Worm (Caenorhabditis elegans) whole organism, late embryonic: ENCODE results near the gene vab-9.

ENCODE experiments used
- F13H6.1 ChIP-seq: sonication (generic microtip); optimal IDR thresholded peaks from 2 replicates; lab custom pipeline; 2016; ENCODE audit warnings: missing genetic modification characterization, missing compliant biosample characterization
- K09A11.1 ChIP-seq: sonication (generic microtip); optimal IDR thresholded peaks from 2 replicates; lab custom pipeline; 2017; ENCODE audit warnings: antibody characterized with exemption, mild to moderate bottlenecking, missing genetic modification characterization, missing compliant biosample characterization; ENCODE audit not compliant: insufficient read depth
- ahr-1 ChIP-seq: sonication (generic microtip); optimal IDR thresholded peaks from 2 replicates; lab custom pipeline; 2016; ENCODE audit warnings: missing genetic modification characterization, missing compliant biosample characterization
- ama-1 ChIP-seq: fragments of 150-350 bp; optimal IDR thresholded peaks from 2 replicates; lab custom pipeline; 2014
- ceh-14 ChIP-seq: sonication (generic microtip); optimal IDR thresholded peaks from 2 replicates; lab custom pipeline; 2016; ENCODE audit warnings: missing genotype, missing genetic modification characterization, missing compliant biosample characterization
- ceh-18 ChIP-seq: sonication (generic microtip); optimal IDR thresholded peaks from 2 replicates; lab custom pipeline; 2016; ENCODE audit warnings: missing genetic modification characterization, missing compliant biosample characterization
- ceh-22 ChIP-seq: sonication (generic microtip); optimal IDR thresholded peaks from 2 replicates; lab custom pipeline; 2017; ENCODE audit warnings: missing biosample characterization, missing genetic modification characterization
- ceh-24 ChIP-seq: sonication (generic microtip); optimal IDR thresholded peaks from 2 replicates; lab custom pipeline; 2016; ENCODE audit warnings: mild to moderate bottlenecking, missing genetic modification characterization, missing compliant biosample characterization
- ceh-30 ChIP-seq: fragments of 150-350 bp; optimal IDR thresholded peaks from 2 replicates; lab custom pipeline; 2014; ENCODE audit warnings: missing biosample characterization, missing genetic modification characterization
- ceh-31 ChIP-seq: sonication (generic microtip); optimal IDR thresholded peaks from 2 replicates; lab custom pipeline; 2016; ENCODE audit warnings: missing genetic modification characterization, missing compliant biosample characterization
- ceh-48 ChIP-seq: sonication (generic microtip); optimal IDR thresholded peaks from 2 replicates; lab custom pipeline; 2016; ENCODE audit warnings: missing genetic modification characterization, inconsistent platforms, missing compliant biosample characterization
- ceh-6 ChIP-seq: fragments of 200-800 bp; sonication (Bioruptor generic); optimal IDR thresholded peaks from 2 replicates; lab custom pipeline; 2018; ENCODE audit warnings: mild to moderate bottlenecking, missing genetic modification characterization, missing compliant biosample characterization
- elt-4 ChIP-seq: sonication (generic microtip); optimal IDR thresholded peaks from 2 replicates; lab custom pipeline; 2016; ENCODE audit warnings: missing genetic modification characterization, missing compliant biosample characterization
- ets-4 ChIP-seq: sonication (generic microtip); optimal IDR thresholded peaks from 2 replicates; lab custom pipeline; 2016; ENCODE audit warnings: missing genetic modification characterization, missing compliant biosample characterization
- eyg-1 ChIP-seq: sonication (generic microtip); optimal IDR thresholded peaks from 2 replicates; lab custom pipeline; 2016; ENCODE audit warnings: missing genotype, missing genetic modification characterization, missing compliant biosample characterization
- fax-1 ChIP-seq: sonication (generic microtip); optimal IDR thresholded peaks from 2 replicates; lab custom pipeline; 2016; ENCODE audit warnings: missing genotype, missing genetic modification characterization, missing compliant biosample characterization
- fkh-10 ChIP-seq: fragments of 150-350 bp; optimal IDR thresholded peaks from 2 replicates; lab custom pipeline; 2014; ENCODE audit warnings: missing biosample characterization, missing genetic modification reagents, missing genetic modification characterization
- fkh-6 ChIP-seq: sonication (generic microtip); optimal IDR thresholded peaks from 2 replicates; lab custom pipeline; 2016; ENCODE audit warnings: missing genetic modification characterization, missing compliant biosample characterization
- hlh-15 ChIP-seq: sonication (generic microtip); optimal IDR thresholded peaks from 2 replicates; lab custom pipeline; 2016; ENCODE audit warnings: missing genetic modification characterization, missing compliant biosample characterization
- hlh-6 ChIP-seq: sonication (generic microtip); optimal IDR thresholded peaks from 2 replicates; lab custom pipeline; 2016; ENCODE audit warnings: missing genotype, missing genetic modification characterization, missing compliant biosample characterization
- hlh-8 ChIP-seq: sonication (generic microtip); optimal IDR thresholded peaks from 2 replicates; lab custom pipeline; 2016; ENCODE audit warnings: missing genotype, missing genetic modification characterization, missing compliant biosample characterization
- lim-6 ChIP-seq: sonication (generic microtip); optimal IDR thresholded peaks from 2 replicates; lab custom pipeline; 2016; ENCODE audit warnings: missing genetic modification characterization, missing compliant biosample characterization
- lin-11 ChIP-seq: fragments of 200-800 bp; sonication (Bioruptor generic); optimal IDR thresholded peaks from 2 replicates; lab custom pipeline; 2018; ENCODE audit warnings: mild to moderate bottlenecking, missing genetic modification characterization, missing compliant biosample characterization
- madf-2 ChIP-seq: sonication (generic microtip); optimal IDR thresholded peaks from 2 replicates; lab custom pipeline; 2017; ENCODE audit warnings: missing genetic modification characterization, missing compliant biosample characterization
- mec-3 ChIP-seq: sonication (generic microtip); optimal IDR thresholded peaks from 2 replicates; lab custom pipeline; 2016; ENCODE audit warnings: borderline replicate concordance, missing genetic modification characterization, missing compliant biosample characterization
- nfya-1 ChIP-seq: sonication (generic microtip); optimal IDR thresholded peaks from 2 replicates; lab custom pipeline; 2017; ENCODE audit warnings: missing genetic modification characterization, mild to moderate bottlenecking, missing compliant biosample characterization, antibody characterized with exemption, moderate library complexity
- nhr-11 ChIP-seq: fragments of 150-350 bp; optimal IDR thresholded peaks from 2 replicates; lab custom pipeline; 2014; ENCODE audit warnings: missing biosample characterization, missing genetic modification characterization
- nhr-232 ChIP-seq: sonication (generic microtip); optimal IDR thresholded peaks from 2 replicates; lab custom pipeline; 2016; ENCODE audit warnings: missing genetic modification characterization, missing compliant biosample characterization
- npax-4 ChIP-seq: sonication (generic microtip); optimal IDR thresholded peaks from 2 replicates; lab custom pipeline; 2016; ENCODE audit warnings: missing genetic modification characterization, missing compliant biosample characterization
- odd-2 ChIP-seq: sonication (generic microtip); optimal IDR thresholded peaks from 2 replicates; lab custom pipeline; 2017; ENCODE audit warnings: antibody characterized with exemption, mild to moderate bottlenecking, missing genetic modification characterization, missing compliant biosample characterization
- pag-3 ChIP-seq: sonication (generic microtip); optimal IDR thresholded peaks from 2 replicates; lab custom pipeline; 2016; ENCODE audit warnings: missing compliant biosample characterization, missing genetic modification characterization, borderline replicate concordance
- pax-1 ChIP-seq: fragments of 150-350 bp; optimal IDR thresholded peaks from 2 replicates; lab custom pipeline; 2014; ENCODE audit warnings: missing biosample characterization, missing genetic modification characterization
- pha-2 ChIP-seq: sonication (generic microtip); optimal IDR thresholded peaks from 2 replicates; lab custom pipeline; 2017; ENCODE audit warnings: mild to moderate bottlenecking, missing genetic modification characterization, missing compliant biosample characterization
- pqm-1 ChIP-seq: sonication (generic microtip); optimal IDR thresholded peaks from 2 replicates; lab custom pipeline; 2016; ENCODE audit warnings: missing genetic modification characterization, missing compliant biosample characterization
- pros-1 ChIP-seq: fragments of 150-350 bp; optimal IDR thresholded peaks from 2 replicates; lab custom pipeline; 2014; ENCODE audit warnings: missing biosample characterization, missing genetic modification reagents, missing genetic modification characterization
- ref-2 ChIP-seq: sonication (generic microtip); optimal IDR thresholded peaks from 2 replicates; lab custom pipeline; 2016; ENCODE audit warnings: missing genetic modification characterization, missing compliant biosample characterization
- rnt-1 ChIP-seq: sonication (generic microtip); optimal IDR thresholded peaks from 2 replicates; lab custom pipeline; 2016; ENCODE audit warnings: missing genetic modification characterization, missing compliant biosample characterization
- sdc-2 ChIP-seq: sonication (generic microtip); optimal IDR thresholded peaks from 2 replicates; lab custom pipeline; 2016; ENCODE audit warnings: missing genotype, missing genetic modification characterization, missing compliant biosample characterization
- tbx-2 ChIP-seq: sonication (generic microtip); optimal IDR thresholded peaks from 2 replicates; lab custom pipeline; 2016; ENCODE audit warnings: missing genetic modification characterization, missing compliant biosample characterization
- tbx-7 ChIP-seq: sonication (generic microtip); optimal IDR thresholded peaks from 2 replicates; lab custom pipeline; 2016; ENCODE audit warnings: missing genotype, missing genetic modification characterization, missing compliant biosample characterization
- ttx-3 ChIP-seq: sonication (generic microtip); optimal IDR thresholded peaks from 2 replicates; lab custom pipeline; 2016; ENCODE audit warnings: missing genetic modification reagents, missing genetic modification characterization, missing compliant biosample characterization

Gene vab-9

DNA sequence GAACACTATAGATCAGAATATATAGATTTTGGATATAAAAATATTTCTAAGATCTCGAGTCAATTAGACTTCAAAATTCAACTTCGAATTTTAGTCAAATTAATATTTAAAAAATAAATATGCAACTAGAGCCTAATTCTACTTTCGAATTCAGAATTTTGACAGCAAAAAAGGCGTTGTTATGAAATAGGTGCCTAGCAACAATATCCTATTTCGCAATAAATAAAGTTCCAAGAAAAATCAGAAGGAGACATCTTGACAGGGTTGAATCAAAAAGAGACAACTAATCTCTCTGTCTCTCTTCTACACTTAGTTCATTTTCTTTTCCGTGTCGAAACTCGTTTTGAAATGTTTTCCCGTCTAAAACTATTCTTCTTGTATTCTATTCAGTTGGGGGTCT, 37.9 kb upstream of the vab-9 start:
- TF ChIP-seq ama-1 (no peak), pag-3 (tag; lab: Kevin White, UChicago) (no peak), ceh-14 (tag; lab: Kevin White, UChicago) (no peak), F13H6.1 (no peak), ahr-1 (tag; lab: Kevin White, UChicago) (no peak), ceh-31 (tag; lab: Kevin White, UChicago) (no peak), ceh-6 (GFP tag; lab: Kevin White, UChicago) (no peak), fax-1 (no peak), nhr-11 (tag; lab: Kevin White, UChicago) (no peak), hlh-15 (tag; lab: Kevin White, UChicago) (no peak), npax-4 (tag; lab: Kevin White, UChicago) (no peak), rnt-1 (tag; lab: Kevin White, UChicago) (no peak), ceh-22 (tag; lab: Kevin White, UChicago) (no peak), ttx-3 (tag; lab: Kevin White, UChicago) (no peak), pros-1 (tag; lab: Kevin White, UChicago) (no peak), nfya-1 (tag; lab: Kevin White, UChicago) (no peak), ref-2 (tag; lab: Kevin White, UChicago) (no peak), ceh-48 (no peak), pha-2 (tag; lab: Kevin White, UChicago) (no peak), K09A11.1 (tag; lab: Kevin White, UChicago) (no peak)

- TF ChIP-seq sdc-2 (tag; lab: Kevin White, UChicago) (no peak), elt-4 (tag; lab: Kevin White, UChicago) (no peak), tbx-2 (tag; lab: Kevin White, UChicago) (no peak), ref-2 (tag; lab: Kevin White, UChicago) (no peak), lim-6 (tag; lab: Kevin White, UChicago) (no peak), mec-3 (no peak), ets-4 (tag; lab: Kevin White, UChicago) (no peak)
These were observed 33.3 kb upstream of the vab-9 start for ce11 chrII:8670835-8671234.

- TF ChIP-seq odd-2 (tag; lab: Kevin White, UChicago): no peak
- no peak for TF ChIP-seq sdc-2 (tag; lab: Kevin White, UChicago)
- no peak for TF ChIP-seq eyg-1 (tag; lab: Kevin White, UChicago)
- TF ChIP-seq hlh-6 (tag; lab: Kevin White, UChicago): no peak
- TF ChIP-seq ahr-1 (tag; lab: Kevin White, UChicago): no peak
- TF ChIP-seq nhr-11 (tag; lab: Kevin White, UChicago): no peak
- no peak for TF ChIP-seq pax-1 (tag; lab: Kevin White, UChicago)
- no peak for TF ChIP-seq K09A11.1 (tag; lab: Kevin White, UChicago)
- no peak for TF ChIP-seq tbx-7 (tag; lab: Kevin White, UChicago)
- TF ChIP-seq ceh-31 (tag; lab: Kevin White, UChicago): no peak
- no peak for TF ChIP-seq ceh-24 (tag; lab: Kevin White, UChicago)
- no peak for TF ChIP-seq madf-2 (tag; lab: Kevin White, UChicago)
- no peak for TF ChIP-seq fkh-6 (tag; lab: Kevin White, UChicago)
- no peak for TF ChIP-seq fkh-10 (GFP tag; lab: Kevin White, UChicago)
- TF ChIP-seq ceh-30 (tag; lab: Kevin White, UChicago): no peak
- TF ChIP-seq ceh-22 (tag; lab: Kevin White, UChicago): no peak
- no peak for TF ChIP-seq ref-2 (tag; lab: Kevin White, UChicago)
- TF ChIP-seq nhr-232: no peak
These were observed 31.4 kb upstream of the vab-9 start for ce11 chrII:8668871-8669270.

DNA sequence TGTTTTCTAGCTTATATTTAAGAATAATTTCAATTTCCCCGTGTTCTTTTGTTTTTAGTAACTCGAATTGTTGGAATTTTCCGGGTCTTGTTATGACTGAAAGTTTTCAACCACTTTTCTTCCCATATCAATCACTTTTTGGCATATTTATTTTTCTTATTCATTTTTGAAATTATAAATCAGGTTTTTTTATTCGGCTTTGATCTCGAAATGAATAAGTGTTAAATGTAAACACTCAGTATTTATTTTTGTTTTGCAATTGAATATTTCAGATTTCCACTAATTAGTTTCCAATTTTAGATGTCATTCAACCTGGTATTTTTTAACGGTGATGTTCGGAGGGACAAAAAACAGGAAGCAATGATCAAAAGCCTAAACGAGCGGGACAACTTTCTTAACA, 27.0 kb upstream of the vab-9 start, which contains the start of gene etc-1:
Gene etc-1 (plus strand): TSS at position 301 of the 400 bp plus-strand sequence.
- TF ChIP-seq hlh-8 (tag; lab: Kevin White, UChicago) (no peak), ceh-18 (tag; lab: Kevin White, UChicago) (no peak), pqm-1 (tag; lab: Kevin White, UChicago) (no peak), lin-11 (tag; lab: Kevin White, UChicago) (no peak), fkh-6 (tag; lab: Kevin White, UChicago) (no peak)
